Fruit fly (Drosophila melanogaster): Measurements from ENCODE around the gene Tsp66E.

The Tsp66E gene

DNA sequence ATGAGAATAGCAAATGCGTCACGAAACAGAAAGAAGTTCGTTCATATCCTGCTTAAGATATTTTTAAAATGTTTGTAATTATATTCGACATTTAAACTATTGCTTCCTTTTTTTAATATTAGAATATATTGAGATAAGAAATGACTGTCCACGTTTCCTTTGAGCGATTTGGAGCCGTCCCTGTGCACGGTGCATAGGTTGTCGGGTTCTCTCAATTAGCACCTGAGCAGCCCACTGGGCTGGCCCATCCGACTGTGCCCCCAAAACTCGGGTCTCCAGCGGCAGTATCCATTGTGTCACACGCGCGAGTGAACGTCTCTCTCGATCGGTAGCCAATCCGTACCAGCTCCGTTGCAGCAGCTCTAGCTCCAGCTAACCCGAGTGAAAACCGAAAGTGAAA, 46.3 kb downstream of the Tsp66E start, which contains the start of gene CG13313:
TSS of gene CG13313 (plus strand) at position 301 of the 400 bp plus-strand sequence.
- no peak for TF ChIP-seq CG17801 (GFP tag; optimal IDR thresholded peaks at IDR 0.05; ENCODE audit: partially characterized antibody)

dm6 chr3L:8964458-8964857, 52.2 kb downstream of the Tsp66E start, which contains the start of gene ValRS-m:
ValRS-m (minus strand) TSS chr3L:8964769.
- TF ChIP-seq CG17801 (GFP tag; optimal IDR thresholded peaks at IDR 0.05; ENCODE audit: partially characterized antibody), result no peak

DNA sequence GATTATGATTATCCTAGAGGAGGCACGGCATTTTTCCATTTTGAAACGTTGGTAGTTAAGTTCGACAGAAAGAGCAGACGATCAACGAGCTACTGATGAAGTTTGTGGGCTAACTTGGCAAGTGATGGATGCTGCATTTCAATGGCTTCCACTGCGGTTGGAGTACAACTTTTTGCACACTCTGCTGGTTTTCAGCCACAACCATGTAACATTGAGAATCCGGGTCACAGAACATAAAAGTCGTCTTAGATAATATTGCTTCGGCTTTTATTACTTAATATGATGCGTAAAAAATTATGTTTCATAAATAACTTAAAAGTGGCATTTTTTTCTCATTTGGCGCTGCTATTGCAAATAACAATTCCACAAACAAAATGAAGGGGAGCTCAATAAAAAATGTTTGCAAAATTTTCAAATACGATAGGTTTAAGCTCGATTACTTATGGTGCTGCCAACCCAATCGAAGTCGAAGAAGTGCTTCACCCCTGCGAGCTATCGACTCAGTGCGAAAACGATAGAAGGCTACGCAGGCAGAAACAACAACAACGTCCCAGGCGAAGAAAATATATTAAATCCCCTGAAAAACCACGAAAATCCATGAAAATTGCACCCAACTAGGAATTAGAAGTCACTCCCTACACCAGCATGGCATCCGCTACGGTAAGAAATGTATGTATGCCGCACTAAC, 54.2 kb downstream of the Tsp66E start, which contains the start of the genes CG5653 and CG5021:
TSS of gene CG5653 (minus strand) at position 51 of the 688 bp plus-strand sequence.
TSS of gene CG5021 (plus strand) at position 506 of the 688 bp plus-strand sequence.
- no peak for TF ChIP-seq CG17801 (GFP tag; optimal IDR thresholded peaks at IDR 0.05; ENCODE audit: partially characterized antibody)

- peak; percentile 28 for TF ChIP-seq CG17801 (GFP tag; optimal IDR thresholded peaks at IDR 0.05; ENCODE audit: partially characterized antibody)
Observed at dm6 chr3L:8968437-8968836, 56.1 kb downstream of the Tsp66E start, which contains the start of gene CG5026. CG5026 (plus strand) TSS chr3L:8968528.

- peak; percentile 51 for TF ChIP-seq CG17801 (GFP tag; optimal IDR thresholded peaks at IDR 0.05; ENCODE audit: partially characterized antibody)
Observed at dm6 chr3L:8974478-8975477, 62.5 kb downstream of the Tsp66E start, which contains the start of the genes pix and Srp68. pix (minus strand) TSS chr3L:8974765. Srp68 (plus strand) TSS chr3L:8975046.

DNA sequence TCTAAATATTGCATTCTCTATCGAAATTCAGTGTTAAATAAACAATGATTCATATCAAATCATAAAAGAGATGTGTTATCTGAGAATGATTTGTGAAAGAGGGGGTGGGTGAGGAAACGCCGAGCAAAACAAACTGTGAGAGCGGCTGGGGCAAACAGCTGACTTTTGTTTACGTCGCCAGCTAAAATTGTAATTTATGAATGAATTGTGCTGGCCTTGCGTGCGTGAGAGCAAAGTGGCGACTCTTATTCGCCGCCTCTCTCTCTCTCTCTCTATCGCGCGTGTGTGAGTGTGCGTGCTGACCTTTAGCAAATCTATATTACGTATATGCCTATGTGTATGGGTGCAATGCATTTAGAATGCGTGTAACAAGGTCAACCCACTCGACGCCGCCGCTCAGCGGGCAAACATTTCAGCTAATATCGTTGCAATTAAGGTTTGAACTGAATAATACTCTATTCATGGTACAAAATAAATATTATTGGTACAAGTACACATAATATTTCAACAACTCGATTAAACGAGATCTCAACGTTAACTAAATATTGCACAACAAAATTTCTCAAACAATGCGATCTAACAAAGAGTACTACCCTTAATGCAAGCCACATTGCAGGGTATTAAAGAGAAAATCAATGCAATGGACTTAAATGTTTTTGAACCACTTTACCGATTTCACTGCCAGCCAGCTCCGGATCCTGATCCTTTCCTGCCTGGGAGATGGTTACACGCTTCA, 66.5 kb downstream of the Tsp66E start:
- TF ChIP-seq CG17801 (GFP tag; optimal IDR thresholded peaks at IDR 0.05; ENCODE audit: partially characterized antibody), result no peak

DNA sequence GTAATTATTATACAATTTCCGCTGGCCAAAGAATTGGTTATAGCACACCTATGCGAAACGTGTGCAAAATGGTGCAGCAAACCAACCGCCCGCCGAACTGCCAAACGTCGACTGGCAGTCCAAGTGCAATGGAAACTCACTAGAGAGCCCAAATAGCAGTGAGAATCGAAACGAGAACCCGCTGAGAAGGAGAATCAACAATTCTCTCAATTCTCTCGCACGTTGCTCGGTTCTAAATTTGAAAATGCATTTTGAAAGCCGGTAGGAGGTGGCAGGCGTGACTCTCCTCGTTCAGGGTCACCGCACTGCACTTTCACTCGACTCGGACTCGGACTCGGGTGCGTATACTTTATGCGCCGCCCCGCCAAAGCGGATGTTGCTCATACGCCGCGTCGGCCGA, 67.5 kb downstream of the Tsp66E start, which contains the start of gene CG5644:
TSS of gene CG5644 (minus strand) at position 101 of the 400 bp plus-strand sequence.
- no peak for TF ChIP-seq CG17801 (GFP tag; optimal IDR thresholded peaks at IDR 0.05; ENCODE audit: partially characterized antibody)

dm6 chr3L:8981495-8981894, 69.2 kb downstream of the Tsp66E start, which contains the start of gene CG13314:
CG13314 (plus strand) TSS chr3L:8981795.
- TF ChIP-seq CG17801 (GFP tag; optimal IDR thresholded peaks at IDR 0.05; ENCODE audit: partially characterized antibody), result no peak
